Fruit fly (Drosophila melanogaster): ENCODE results near the gene wake.

DNA sequence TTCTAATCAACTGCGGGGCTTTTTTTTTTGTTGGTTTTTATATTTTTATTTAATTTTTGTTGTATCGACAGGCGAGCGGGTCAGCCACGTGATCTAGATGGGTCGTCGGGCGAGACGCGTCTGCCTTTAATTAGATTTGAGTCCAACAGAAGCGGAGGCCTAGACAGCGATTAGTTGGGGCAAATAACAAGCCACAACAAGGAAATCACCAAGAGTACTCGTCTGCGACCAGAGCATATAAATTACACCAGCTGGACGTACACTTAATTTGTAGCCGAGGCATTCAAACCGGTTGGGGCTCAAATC is 45.3 kb downstream of the wake start:
- TF ChIP-seq CG4496 (GFP tag; IDR thresholded peaks at IDR 0.05) (no peak), CG34367 (tag; optimal IDR thresholded peaks at IDR 0.05) (no peak), CG17806 (tag; optimal IDR thresholded peaks at IDR 0.05) (no peak), Ets98B (GFP tag; IDR thresholded peaks at IDR 0.05) (no peak), CG9948 (tag; optimal IDR thresholded peaks at IDR 0.05) (no peak), EcR (GFP tag; optimal IDR thresholded peaks at IDR 0.05) (no peak), Snoo (tag; optimal IDR thresholded peaks at IDR 0.05) (no peak), Pif1B (GFP tag; optimal IDR thresholded peaks at IDR 0.05) (no peak), gl (tag; optimal IDR thresholded peaks at IDR 0.05) (no peak), rn (GFP tag; IDR thresholded peaks at IDR 0.05) (no peak), CG14655 (GFP tag; optimal IDR thresholded peaks at IDR 0.05) (no peak), CG12605 (GFP tag; IDR thresholded peaks at IDR 0.05) (no peak), CG32121 (GFP tag; IDR thresholded peaks at IDR 0.05) (no peak), CG13204 (GFP tag; optimal IDR thresholded peaks at IDR 0.05) (no peak)
